Worm (Caenorhabditis elegans) whole organism, L4 larva: Measurements from ENCODE around the gene vha-17.

ENCODE experiments used
- R02D3.7 ChIP-seq: fragments of 150-350 bp; sonication (generic microtip); optimal IDR thresholded peaks from 3 replicates; lab custom pipeline; 2014; ENCODE audit warnings: missing biosample characterization, missing genetic modification characterization
- T20F7.1 ChIP-seq: fragments of 200-800 bp; sonication (Bioruptor generic); optimal IDR thresholded peaks from 2 replicates; lab custom pipeline; 2018; ENCODE audit warnings: mild to moderate bottlenecking, missing genetic modification characterization, missing compliant biosample characterization
- Y5F2A.4 ChIP-seq: fragments of 200-800 bp; sonication (Bioruptor generic); optimal IDR thresholded peaks from 2 replicates; lab custom pipeline; 2018; ENCODE audit warnings: mild to moderate bottlenecking, missing genetic modification characterization, missing compliant biosample characterization
- Y75B8A.6 ChIP-seq: fragments of 200-800 bp; sonication (Bioruptor generic); IDR thresholded peaks from 2 replicates; pipeline ENCODE4 v1.3.6; 2022; ENCODE audit warnings: missing genetic modification reagents, missing genetic modification characterization, missing compliant biosample characterization
- ZK546.5 ChIP-seq, 2 experiments: sonication (generic microtip); optimal IDR thresholded peaks; 2 replicates each; lab custom pipeline; 2017; ENCODE audit warnings: missing biosample characterization in 2 of 2, missing genetic modification characterization in 2 of 2
- aha-1 ChIP-seq: fragments of 150-350 bp; peaks from one replicate; lab custom pipeline; 2014; ENCODE audit warnings: missing biosample characterization, missing genetic modification characterization
- aly-2 ChIP-seq: sonication (generic microtip); optimal IDR thresholded peaks from 2 replicates; lab custom pipeline; 2018; ENCODE audit warnings: missing biosample characterization, missing genetic modification characterization
- ama-1 ChIP-seq: fragments of 150-350 bp; optimal IDR thresholded peaks from 2 replicates; lab custom pipeline; 2014; ENCODE audit warnings: inconsistent platforms, mixed read lengths
- cey-2 ChIP-seq: sonication (generic microtip); optimal IDR thresholded peaks from 3 replicates; lab custom pipeline; 2017; ENCODE audit warnings: missing genetic modification characterization, mild to moderate bottlenecking, missing compliant biosample characterization, antibody characterized with exemption, borderline replicate concordance; ENCODE audit not compliant: insufficient read depth
- daf-12 ChIP-seq: fragments of 150-350 bp; optimal IDR thresholded peaks from 2 replicates; lab custom pipeline; 2014; ENCODE audit warnings: missing biosample characterization, missing genetic modification reagents, missing genetic modification characterization
- daf-16 ChIP-seq, 3 experiments: sonication (generic microtip); optimal IDR thresholded peaks; 2 replicates each; lab custom pipeline; 2016 to 2017; ENCODE audit warnings: missing genetic modification characterization in 3 of 3, missing genetic modification reagents in 3 of 3, mild to moderate bottlenecking in 2 of 3, missing compliant biosample characterization in 2 of 3, missing biosample characterization in 1 of 3, moderate library complexity in 1 of 3
- dmd-6 ChIP-seq: fragments of 200-800 bp; sonication (Bioruptor generic); IDR thresholded peaks from 2 replicates; pipeline ENCODE4 v1.3.6; 2022; ENCODE audit warnings: missing genetic modification reagents, missing genetic modification characterization, missing compliant biosample characterization
- dve-1 ChIP-seq: sonication (generic microtip); optimal IDR thresholded peaks from 2 replicates; lab custom pipeline; 2017; ENCODE audit warnings: antibody characterized with exemption, mild to moderate bottlenecking, missing genetic modification characterization, missing compliant biosample characterization; ENCODE audit not compliant: insufficient read depth
- egl-27 ChIP-seq: sonication (generic microtip); optimal IDR thresholded peaks from 3 replicates; lab custom pipeline; 2017; ENCODE audit warnings: missing biosample characterization, missing genetic modification reagents, missing genetic modification characterization
- fkh-10 ChIP-seq: fragments of 150-350 bp; optimal IDR thresholded peaks from 2 replicates; lab custom pipeline; 2014; ENCODE audit warnings: missing biosample characterization, missing genetic modification reagents, missing genetic modification characterization
- hlh-11 ChIP-seq: fragments of 200-800 bp; sonication (Bioruptor generic); optimal IDR thresholded peaks from 2 replicates; lab custom pipeline; 2018; ENCODE audit warnings: mild to moderate bottlenecking, missing genetic modification characterization, missing compliant biosample characterization
- hlh-30 ChIP-seq: sonication (generic microtip); optimal IDR thresholded peaks from 2 replicates; lab custom pipeline; 2017; ENCODE audit warnings: antibody characterized with exemption, mild to moderate bottlenecking, missing genetic modification characterization, missing compliant biosample characterization; ENCODE audit not compliant: insufficient read depth
- jun-1 ChIP-seq: fragments of 150-350 bp; optimal IDR thresholded peaks from 2 replicates; lab custom pipeline; 2014; ENCODE audit warnings: missing biosample characterization, missing genetic modification reagents, missing genetic modification characterization
- lin-1 ChIP-seq: fragments of 200-800 bp; sonication (Bioruptor generic); IDR thresholded peaks from 2 replicates; pipeline ENCODE4 v1.3.6; 2022; ENCODE audit warnings: missing genetic modification reagents, missing genetic modification characterization, missing compliant biosample characterization
- lin-38 ChIP-seq: fragments of 200-800 bp; sonication (Bioruptor generic); IDR thresholded peaks from 2 replicates; pipeline ENCODE4 v1.3.6; 2022; ENCODE audit warnings: missing genetic modification reagents, missing genetic modification characterization, missing compliant biosample characterization
- mep-1 ChIP-seq: fragments of 150-350 bp; sonication (generic microtip); optimal IDR thresholded peaks from 3 replicates; lab custom pipeline; 2014; ENCODE audit warnings: missing biosample characterization, missing genetic modification characterization
- mes-2 ChIP-seq: sonication (generic microtip); optimal IDR thresholded peaks from 2 replicates; lab custom pipeline; 2016; ENCODE audit warnings: missing genotype, mild to moderate bottlenecking, missing genetic modification characterization, missing compliant biosample characterization; ENCODE audit not compliant: poor library complexity, severe bottlenecking
- mxl-2 ChIP-seq: fragments of 200-800 bp; sonication (Bioruptor generic); conservative IDR thresholded peaks from 2 replicates; pipeline ENCODE4 v1.3.6; 2022; ENCODE audit warnings: missing genetic modification reagents, missing genetic modification characterization, missing compliant biosample characterization
- mxl-3 ChIP-seq: fragments of 200-800 bp; sonication (Bioruptor generic); optimal IDR thresholded peaks from 2 replicates; lab custom pipeline; 2018; ENCODE audit warnings: mild to moderate bottlenecking, missing genetic modification characterization, missing compliant biosample characterization
- nhr-102 ChIP-seq: sonication (generic microtip); optimal IDR thresholded peaks from 2 replicates; lab custom pipeline; 2016; ENCODE audit warnings: mild to moderate bottlenecking, missing genetic modification characterization, moderate library complexity, missing compliant biosample characterization
- nhr-28 ChIP-seq: fragments of 150-350 bp; optimal IDR thresholded peaks from 2 replicates; lab custom pipeline; 2014; ENCODE audit warnings: missing biosample characterization, missing genetic modification characterization
- nhr-41 ChIP-seq: fragments of 200-800 bp; sonication (Bioruptor generic); IDR thresholded peaks from 2 replicates; pipeline ENCODE4 v1.3.6; 2022; ENCODE audit warnings: missing genetic modification reagents, missing genetic modification characterization, missing compliant biosample characterization
- nhr-42 ChIP-seq: fragments of 200-800 bp; sonication (Bioruptor generic); IDR thresholded peaks from 2 replicates; pipeline ENCODE4 v1.3.6; 2022; ENCODE audit warnings: missing genetic modification characterization, missing compliant biosample characterization
- nhr-77 ChIP-seq: fragments of 150-350 bp; optimal IDR thresholded peaks from 2 replicates; lab custom pipeline; 2014; ENCODE audit warnings: missing biosample characterization, missing genetic modification characterization
- php-3 ChIP-seq: fragments of 200-800 bp; sonication (Bioruptor generic); IDR thresholded peaks from 2 replicates; pipeline ENCODE4 v1.3.6; 2022; ENCODE audit warnings: missing genetic modification reagents, missing genetic modification characterization, missing compliant biosample characterization
- pqm-1 ChIP-seq: sonication (generic microtip); optimal IDR thresholded peaks from 2 replicates; lab custom pipeline; 2017; ENCODE audit warnings: missing biosample characterization, missing genetic modification characterization
- saeg-2 ChIP-seq: fragments of 200-800 bp; sonication (Bioruptor generic); IDR thresholded peaks from 2 replicates; pipeline ENCODE4 v1.3.6; 2022; ENCODE audit warnings: missing genetic modification reagents, missing genetic modification characterization, missing compliant biosample characterization
- sdz-12 ChIP-seq: fragments of 200-800 bp; sonication (Bioruptor generic); optimal IDR thresholded peaks from 2 replicates; lab custom pipeline; 2018; ENCODE audit warnings: mild to moderate bottlenecking, missing genetic modification characterization, missing compliant biosample characterization
- set-16 ChIP-seq: fragments of 200-800 bp; sonication (Bioruptor generic); IDR thresholded peaks from 2 replicates; pipeline ENCODE4 v1.3.6; 2022; ENCODE audit warnings: missing genetic modification reagents, missing genetic modification characterization, missing compliant biosample characterization
- unc-62 ChIP-seq, 3 experiments: fragments of 150-350 bp in 1 of 3; sonication (generic microtip); optimal IDR thresholded peaks in 2 of 3; peaks in 1 of 3; 1 replicate in 1 of 3; 2 replicates in 2 of 3; lab custom pipeline; 2014 to 2017; ENCODE audit warnings: missing biosample characterization in 3 of 3, missing genetic modification characterization in 3 of 3, missing genetic modification reagents in 3 of 3, missing genotype in 1 of 3
- vab-7 ChIP-seq: fragments of 200-800 bp; sonication (Bioruptor generic); IDR thresholded peaks from 2 replicates; pipeline ENCODE4 v1.3.6; 2022; ENCODE audit warnings: missing genetic modification reagents, missing genetic modification characterization, missing compliant biosample characterization
- zfp-3 ChIP-seq: fragments of 200-800 bp; sonication (Bioruptor generic); conservative IDR thresholded peaks from 2 replicates; pipeline ENCODE4 v1.3.6; 2022; ENCODE audit warnings: missing genetic modification reagents, missing genetic modification characterization, missing compliant biosample characterization

vha-17 gene

ce11 chrIV:9330755-9331154, 9.2 kb downstream of the vha-17 start, which contains the start of gene nspg-7.1:
Gene nspg-7.1, minus strand, starts transcription at chrIV:9330855.
- no peak for TF ChIP-seq R02D3.7
- TF ChIP-seq set-16 (GFP tag; lab: Robert Waterston, UW), result no peak
- no peak for TF ChIP-seq jun-1 (tag; lab: Kevin White, UChicago)
- no peak for TF ChIP-seq unc-62 (GFP tag; optimal IDR thresholded peaks at IDR 0.05 in 1 of 2; lab: Kevin White, UChicago)
- TF ChIP-seq unc-62 (tag; optimal IDR thresholded peaks at IDR 0.05; lab: Kevin White, UChicago), result no peak
- no peak for TF ChIP-seq Y75B8A.6 (GFP tag; lab: Robert Waterston, UW)
- no peak for TF ChIP-seq mxl-2 (GFP tag; lab: Robert Waterston, UW)
- TF ChIP-seq mxl-3 (GFP tag; lab: Kevin White, UChicago), result no peak
- TF ChIP-seq daf-12 (tag; lab: Kevin White, UChicago), result no peak
- TF ChIP-seq, all 104 proteins: peak for 0

ce11 chrIV:9333007-9333406, 11.4 kb downstream of the vha-17 start:
- TF ChIP-seq daf-16 (GFP tag; optimal IDR thresholded peaks at IDR 0.05; lab: Kevin White, UChicago) (peak in 1 of 2 experiments; percentile 2), daf-16 (tag; optimal IDR thresholded peaks at IDR 0.05; lab: Kevin White, UChicago) (peak; percentile 59), nhr-42 (GFP tag; lab: Robert Waterston, UW) (no peak), ama-1 (lab: Kevin White, UChicago) (peak; percentile 34), saeg-2 (GFP tag; lab: Robert Waterston, UW) (no peak), aha-1 (tag; lab: Kevin White, UChicago) (peak; percentile 58), Y5F2A.4 (no peak), fkh-10 (GFP tag; lab: Kevin White, UChicago) (no peak), nhr-102 (tag; lab: Kevin White, UChicago) (peak; percentile 24), T20F7.1 (GFP tag; lab: Kevin White, UChicago) (peak; percentile 29), zfp-3 (GFP tag; lab: Robert Waterston, UW) (no peak), vab-7 (no peak), hlh-11 (tag; lab: Kevin White, UChicago) (peak; percentile 79), dmd-6 (GFP tag; lab: Robert Waterston, UW) (peak; percentile 80), php-3 (GFP tag; lab: Robert Waterston, UW) (peak; percentile 88), hlh-30 (peak; percentile 5), nhr-28 (tag; lab: Kevin White, UChicago) (peak; percentile 91), ZK546.5 (tag; optimal IDR thresholded peaks at IDR 0.05; lab: Kevin White, UChicago) (no peak), pqm-1 (tag; lab: Kevin White, UChicago) (peak; percentile 97), sdz-12 (no peak), lin-38 (GFP tag; lab: Robert Waterston, UW) (peak; percentile 39; the same call in 1 of the 2 replicates), lin-1 (GFP tag; lab: Robert Waterston, UW) (0 out of 2 replicates have a peak, but pooled peaks have one; percentile 27), cey-2 (tag; lab: Kevin White, UChicago) (no peak), nhr-77 (tag; lab: Kevin White, UChicago) (peak; percentile 82), mep-1 (peak; percentile 21), mes-2 (tag; lab: Kevin White, UChicago) (peak; percentile 11), mxl-3 (GFP tag; lab: Kevin White, UChicago) (peak; percentile 53), aly-2 (tag; lab: Kevin White, UChicago) (no peak), nhr-41 (GFP tag; lab: Robert Waterston, UW) (0 out of 2 replicates have a peak, but pooled peaks have one; percentile 40), egl-27 (no peak), dve-1 (tag; lab: Kevin White, UChicago) (peak; percentile 73)
